Worm (Caenorhabditis elegans) whole organism, L3 larva: ENCODE results near the gene wee-1.3.
"Not testable (repeated sequence)": the region's sequence is repeated elsewhere in the genome, so short reads cannot be mapped to it uniquely, and the experiment has no call there.

Experiments
- R02D3.7 ChIP-seq: fragments of 150-350 bp; optimal IDR thresholded peaks from 2 replicates; lab custom pipeline; 2014; ENCODE audit warnings: missing biosample characterization, missing genetic modification characterization
- ama-1 ChIP-seq: fragments of 150-350 bp; optimal IDR thresholded peaks from 2 replicates; lab custom pipeline; 2018
- elt-2 ChIP-seq: sonication (generic microtip); optimal IDR thresholded peaks from 2 replicates; lab custom pipeline; 2016; ENCODE audit warnings: missing genetic modification reagents, mild to moderate bottlenecking, missing genetic modification characterization, missing compliant biosample characterization
- elt-3 ChIP-seq, 3 experiments: fragments of 150-350 bp in 1 of 3; sonication (generic microtip) in 2 of 3; optimal IDR thresholded peaks; 2 replicates in 2 of 3; 4 replicates in 1 of 3; lab custom pipeline; 2014 to 2017; ENCODE audit warnings: missing biosample characterization in 3 of 3, missing genetic modification characterization in 3 of 3
- fos-1 ChIP-seq: fragments of 150-350 bp; optimal IDR thresholded peaks from 2 replicates; lab custom pipeline; 2014; ENCODE audit warnings: missing biosample characterization, missing genetic modification characterization
- nhr-12 ChIP-seq: fragments of 150-350 bp; optimal IDR thresholded peaks from 2 replicates; lab custom pipeline; 2014; ENCODE audit warnings: missing biosample characterization, missing genetic modification characterization
- nhr-76 ChIP-seq: fragments of 150-350 bp; sonication (generic microtip); optimal IDR thresholded peaks from 5 replicates; lab custom pipeline; 2014; ENCODE audit warnings: missing biosample characterization, missing genetic modification characterization
- skn-1 ChIP-seq: fragments of 150-350 bp; optimal IDR thresholded peaks from 2 replicates; lab custom pipeline; 2014; ENCODE audit warnings: missing biosample characterization, missing genetic modification characterization
- zag-1 ChIP-seq: fragments of 150-350 bp; optimal IDR thresholded peaks from 2 replicates; lab custom pipeline; 2014; ENCODE audit warnings: missing biosample characterization, missing genetic modification characterization

DNA sequence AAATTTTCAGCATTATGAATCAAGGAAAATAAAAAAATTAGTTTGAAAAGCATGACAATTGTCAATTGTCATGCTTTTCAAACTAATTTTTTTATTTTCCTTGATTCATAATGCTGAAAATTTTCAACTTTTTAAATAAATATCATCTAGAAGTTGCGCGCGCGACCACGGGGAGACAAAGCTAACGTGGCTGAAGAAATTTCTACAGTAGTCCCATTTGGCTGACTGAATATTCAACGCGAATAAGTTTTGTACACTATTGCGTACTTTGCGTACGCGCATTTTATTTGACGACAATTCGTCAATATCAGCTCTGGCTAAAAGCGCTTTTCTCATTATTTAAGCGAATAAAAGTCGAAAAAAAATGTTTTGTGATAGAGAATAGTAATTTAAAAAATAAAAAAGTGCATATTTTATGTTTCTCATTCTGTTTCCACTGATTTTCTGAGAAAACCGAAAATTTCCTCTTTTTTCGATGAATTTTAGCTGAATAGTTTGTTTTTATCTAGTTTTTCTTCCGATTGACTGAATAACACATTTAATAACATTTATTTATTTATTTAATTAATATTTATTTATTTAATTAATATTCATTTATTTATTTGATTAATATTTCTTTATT, 2.5 kb upstream of the wee-1.3 start, which contains the start of gene Y53C12A.11:
- TF ChIP-seq elt-2 (tag; lab: Kevin White, UChicago); nhr-76 (tag; lab: Kevin White, UChicago); elt-3 (tag; optimal IDR thresholded peaks at IDR 0.05; lab: Kevin White, UChicago); R02D3.7 (tag; lab: Kevin White, UChicago); ama-1 (lab: Kevin White, UChicago); zag-1 (tag; lab: Kevin White, UChicago); fos-1; nhr-12 (tag; lab: Kevin White, UChicago); skn-1: not testable (repeated sequence)
